Fruit fly (Drosophila melanogaster) whole organism, embryonic: ENCODE measurements around the gene Alg9.

Experiments
- B-H1 ChIP-seq: fragments of 200-800 bp; sonication (Bioruptor generic); IDR thresholded peaks from 3 replicates; pipeline ENCODE4 v1.3.6; 2022; ENCODE audit warnings: missing biosample characterization, missing genetic modification characterization
- Bteb2 ChIP-seq: fragments of 200-800 bp; sonication (Bioruptor generic); optimal IDR thresholded peaks from 2 replicates; lab custom pipeline; 2016; ENCODE audit warnings: missing biosample characterization, missing genetic modification characterization
- CG10267 ChIP-seq: fragments of 200-800 bp; sonication (Bioruptor generic); optimal IDR thresholded peaks from 2 replicates; lab custom pipeline; 2018; ENCODE audit warnings: missing biosample characterization, mild to moderate bottlenecking, missing genetic modification characterization, moderate library complexity
- CG10959 ChIP-seq: fragments of 200-800 bp; sonication (Bioruptor generic); IDR thresholded peaks from 2 replicates; pipeline ENCODE4 v1.3.6; 2022; ENCODE audit warnings: missing biosample characterization, missing genetic modification characterization
- CG12659 ChIP-seq: fragments of 200-800 bp; sonication (Bioruptor generic); optimal IDR thresholded peaks from 3 replicates; lab custom pipeline; 2017; ENCODE audit warnings: mild to moderate bottlenecking, missing biosample characterization, missing genetic modification reagents, missing genetic modification characterization
- CG13775 ChIP-seq: fragments of 200-800 bp; sonication (Bioruptor generic); optimal IDR thresholded peaks from 3 replicates; lab custom pipeline; 2017; ENCODE audit warnings: missing biosample characterization, mild to moderate bottlenecking, missing genetic modification characterization
- CG14050 ChIP-seq: fragments of 200-800 bp; sonication (Bioruptor generic); IDR thresholded peaks from 3 replicates; pipeline ENCODE4 v1.3.6; 2022; ENCODE audit warnings: missing biosample characterization, missing genetic modification characterization
- CG14860 ChIP-seq: fragments of 200-800 bp; sonication (Bioruptor generic); IDR thresholded peaks from 3 replicates; pipeline ENCODE4 v1.3.6; 2022; ENCODE audit warnings: missing biosample characterization, missing genetic modification characterization; ENCODE audit not compliant: partially characterized antibody
- CG15073 ChIP-seq: fragments of 200-800 bp; sonication (Bioruptor generic); optimal IDR thresholded peaks from 2 replicates; lab custom pipeline; 2016; ENCODE audit warnings: missing biosample characterization, missing genetic modification characterization
- CG15269 ChIP-seq: fragments of 200-800 bp; sonication (Bioruptor generic); optimal IDR thresholded peaks from 2 replicates; lab custom pipeline; 2018; ENCODE audit warnings: missing biosample characterization, mild to moderate bottlenecking, missing genetic modification characterization, moderate library complexity
- CG15514 ChIP-seq: fragments of 200-800 bp; sonication (Bioruptor generic); optimal IDR thresholded peaks from 3 replicates; lab custom pipeline; 2017; ENCODE audit warnings: missing biosample characterization, missing genetic modification characterization, mild to moderate bottlenecking, moderate library complexity, missing genetic modification reagents
- CG15601 ChIP-seq: fragments of 200-800 bp; sonication (Bioruptor generic); optimal IDR thresholded peaks from 3 replicates; lab custom pipeline; 2019; ENCODE audit warnings: missing biosample characterization, mild to moderate bottlenecking, missing genetic modification characterization, moderate library complexity
- CG15696 ChIP-seq: fragments of 200-800 bp; sonication (Bioruptor generic); optimal IDR thresholded peaks from 2 replicates; lab custom pipeline; 2019; ENCODE audit warnings: missing biosample characterization, mild to moderate bottlenecking, missing genetic modification characterization, moderate library complexity
- CG1647 ChIP-seq: fragments of 200-800 bp; sonication (Bioruptor generic); optimal IDR thresholded peaks from 3 replicates; lab custom pipeline; 2016; ENCODE audit warnings: missing biosample characterization, missing genetic modification characterization
- CG16813 ChIP-seq: fragments of 200-800 bp; sonication (Bioruptor generic); IDR thresholded peaks from 3 replicates; pipeline ENCODE4 v1.3.6; 2022; ENCODE audit warnings: missing biosample characterization, missing genetic modification characterization; ENCODE audit not compliant: partially characterized antibody
- CG17385 ChIP-seq: fragments of 200-800 bp; sonication (Bioruptor generic); optimal IDR thresholded peaks from 3 replicates; lab custom pipeline; 2018; ENCODE audit warnings: missing biosample characterization, mild to moderate bottlenecking, missing genetic modification characterization
- CG2116 ChIP-seq: fragments of 200-800 bp; sonication (Bioruptor generic); optimal IDR thresholded peaks from 3 replicates; lab custom pipeline; 2018; ENCODE audit warnings: missing biosample characterization, mild to moderate bottlenecking, missing genetic modification characterization
- CG32532 ChIP-seq: fragments of 200-800 bp; sonication (Bioruptor generic); IDR thresholded peaks from 2 replicates; pipeline ENCODE4 v1.3.6; 2022; ENCODE audit warnings: missing biosample characterization, missing genetic modification characterization
- CG34422 ChIP-seq: fragments of 200-800 bp; sonication (Bioruptor generic); IDR thresholded peaks from 3 replicates; pipeline ENCODE4 v1.3.6; 2022; ENCODE audit warnings: missing biosample characterization, missing genetic modification characterization
- CG4617 ChIP-seq: fragments of 200-800 bp; sonication (Bioruptor generic); optimal IDR thresholded peaks from 3 replicates; lab custom pipeline; 2016; ENCODE audit warnings: missing biosample characterization, missing genetic modification characterization, borderline replicate concordance
- CG5953 ChIP-seq: fragments of 200-800 bp; sonication (Bioruptor generic); IDR thresholded peaks from 2 replicates; pipeline ENCODE4 v1.3.6; 2022; ENCODE audit warnings: missing biosample characterization, missing genetic modification characterization
- CG7928 ChIP-seq: fragments of 200-800 bp; sonication (Bioruptor generic); optimal IDR thresholded peaks from 2 replicates; lab custom pipeline; 2017; ENCODE audit warnings: missing biosample characterization, mild to moderate bottlenecking, missing genetic modification characterization
- CG8944 ChIP-seq: fragments of 200-800 bp; sonication (Bioruptor generic); optimal IDR thresholded peaks from 3 replicates; lab custom pipeline; 2016; ENCODE audit warnings: missing biosample characterization, missing genetic modification characterization
- CoRest ChIP-seq: fragments of 200-800 bp; sonication (Bioruptor generic); optimal IDR thresholded peaks from 3 replicates; lab custom pipeline; 2018; ENCODE audit warnings: missing biosample characterization, mild to moderate bottlenecking, missing genetic modification characterization, moderate library complexity
- Dfd ChIP-seq, 2 experiments: fragments of >200 bp; optimal IDR thresholded peaks; 2 replicates each; lab custom pipeline; 2017; ENCODE audit warnings: missing biosample characterization in 2 of 2, missing genetic modification characterization in 2 of 2
- Dll ChIP-seq: fragments of 200-800 bp; sonication (Bioruptor generic); IDR thresholded peaks from 4 replicates; pipeline ENCODE4 v1.3.6; 2022; ENCODE audit warnings: missing biosample characterization, missing genetic modification characterization; ENCODE audit not compliant: partially characterized antibody
- Dp ChIP-seq: fragments of 200-800 bp; sonication (Bioruptor generic); optimal IDR thresholded peaks from 2 replicates; lab custom pipeline; 2018; ENCODE audit warnings: missing biosample characterization, mild to moderate bottlenecking, missing genetic modification characterization, moderate library complexity
- Fer1 ChIP-seq: fragments of 200-800 bp; sonication (Bioruptor generic); optimal IDR thresholded peaks from 2 replicates; lab custom pipeline; 2017; ENCODE audit warnings: missing biosample characterization, mild to moderate bottlenecking, missing genetic modification characterization
- Hey ChIP-seq: fragments of 200-800 bp; sonication (Bioruptor generic); optimal IDR thresholded peaks from 3 replicates; lab custom pipeline; 2018; ENCODE audit warnings: missing biosample characterization, mild to moderate bottlenecking, missing genetic modification characterization
- Nf-YC ChIP-seq: fragments of 200-800 bp; optimal IDR thresholded peaks from 3 replicates; lab custom pipeline; 2019; ENCODE audit warnings: missing biosample characterization, mild to moderate bottlenecking, missing genetic modification characterization, moderate library complexity
- Opbp ChIP-seq: fragments of 200-800 bp; sonication (Bioruptor generic); IDR thresholded peaks from 3 replicates; pipeline ENCODE4 v1.3.6; 2022; ENCODE audit warnings: missing biosample characterization, missing genetic modification characterization; ENCODE audit not compliant: partially characterized antibody
- Scr ChIP-seq: fragments of 200-800 bp; sonication (Bioruptor generic); IDR thresholded peaks from 2 replicates; pipeline ENCODE4 v1.3.6; 2022; ENCODE audit warnings: missing biosample characterization, missing genetic modification characterization; ENCODE audit not compliant: partially characterized antibody
- ash1 ChIP-seq: fragments of 200-800 bp; sonication (Bioruptor generic); optimal IDR thresholded peaks from 2 replicates; lab custom pipeline; 2018; ENCODE audit warnings: missing biosample characterization, mild to moderate bottlenecking, missing genetic modification characterization
- dmrt99B ChIP-seq: fragments of 200-800 bp; sonication (Bioruptor generic); optimal IDR thresholded peaks from 2 replicates; lab custom pipeline; 2018; ENCODE audit warnings: missing biosample characterization, mild to moderate bottlenecking, missing genetic modification characterization, moderate library complexity
- fd64A ChIP-seq: fragments of 200-800 bp; sonication (Bioruptor generic); optimal IDR thresholded peaks from 3 replicates; lab custom pipeline; 2018; ENCODE audit warnings: missing biosample characterization, mild to moderate bottlenecking, missing genetic modification characterization
- gro ChIP-seq: fragments of 200-800 bp; sonication (Bioruptor generic); optimal IDR thresholded peaks from 2 replicates; lab custom pipeline; 2016; ENCODE audit warnings: missing biosample characterization, missing genetic modification characterization
- maf-S ChIP-seq: fragments of 200-800 bp; sonication (Bioruptor generic); optimal IDR thresholded peaks from 2 replicates; lab custom pipeline; 2016; ENCODE audit warnings: missing biosample characterization, missing genetic modification characterization
- nerfin-2 ChIP-seq: fragments of 200-800 bp; sonication (Bioruptor generic); IDR thresholded peaks from 2 replicates; pipeline ENCODE4 v1.3.6; 2022; ENCODE audit warnings: missing biosample characterization, missing genetic modification characterization; ENCODE audit not compliant: partially characterized antibody
- nom ChIP-seq: fragments of 200-800 bp; sonication (Bioruptor generic); optimal IDR thresholded peaks from 2 replicates; lab custom pipeline; 2017; ENCODE audit warnings: missing biosample characterization, missing genetic modification characterization, mild to moderate bottlenecking, moderate library complexity, missing genetic modification reagents
- pho ChIP-seq: fragments of 200-800 bp; sonication (Bioruptor generic); optimal IDR thresholded peaks from 2 replicates; lab custom pipeline; 2016; ENCODE audit warnings: missing biosample characterization, missing genetic modification characterization
- pita ChIP-seq: fragments of 200-800 bp; sonication (Bioruptor generic); optimal IDR thresholded peaks from 2 replicates; lab custom pipeline; 2017; ENCODE audit warnings: missing biosample characterization, mild to moderate bottlenecking, missing genetic modification characterization
- sens ChIP-seq: fragments of 200-800 bp; sonication (Bioruptor generic); peaks from one replicate; lab custom pipeline; 2016; ENCODE audit warnings: missing biosample characterization, missing genetic modification characterization
- sens-2 ChIP-seq: fragments of 200-800 bp; sonication (Bioruptor generic); IDR thresholded peaks from 2 replicates; pipeline ENCODE4 v1.3.6; 2022; ENCODE audit warnings: missing biosample characterization, missing genetic modification characterization
- shn ChIP-seq: fragments of 200-800 bp; sonication (Bioruptor generic); optimal IDR thresholded peaks from 3 replicates; lab custom pipeline; 2016; ENCODE audit warnings: missing biosample characterization, missing genetic modification characterization
- sima ChIP-seq: fragments of 200-800 bp; sonication (Bioruptor generic); optimal IDR thresholded peaks from 2 replicates; lab custom pipeline; 2016; ENCODE audit warnings: missing biosample characterization, missing genetic modification characterization
- so ChIP-seq: fragments of 200-800 bp; sonication (Bioruptor generic); IDR thresholded peaks from 3 replicates; pipeline ENCODE4 v1.3.6; 2022; ENCODE audit warnings: missing biosample characterization, missing genetic modification characterization
- trem ChIP-seq: fragments of 200-800 bp; optimal IDR thresholded peaks from 3 replicates; lab custom pipeline; 2019; ENCODE audit warnings: missing biosample characterization, mild to moderate bottlenecking, missing genetic modification characterization, moderate library complexity
- vvl ChIP-seq: fragments of 200-800 bp; sonication (Bioruptor generic); IDR thresholded peaks from 2 replicates; pipeline ENCODE4 v1.3.6; 2022; ENCODE audit warnings: missing biosample characterization, missing genetic modification characterization

Gene Alg9

dm6 chr3R:25249145-25250141 lies 28.1 kb downstream of the Alg9 start, which contains the start of gene Nup358 (continued):
- TF ChIP-seq sima (GFP tag; lab: Kevin White, UChicago) (no peak), CG10267 (tag; lab: Kevin White, UChicago) (peak; percentile 61), sens (no peak), trem (peak; percentile 64), CG5953 (GFP tag; lab: Robert Waterston, UW) (no peak), gro (GFP tag; lab: Kevin White, UChicago) (no peak), Scr (GFP tag; lab: Robert Waterston, UW) (peak; percentile 98), CG15269 (no peak), CG12659 (GFP tag; lab: Kevin White, UChicago) (peak; percentile 46), CG13775 (GFP tag; lab: Kevin White, UChicago) (no peak), pho (GFP tag; lab: Kevin White, UChicago) (peak; percentile 5), Bteb2 (GFP tag; lab: Kevin White, UChicago) (no peak), Dll (peak; percentile 96), CG8944 (GFP tag; lab: Kevin White, UChicago) (no peak), CG15601 (peak; percentile 37), Hey (no peak), B-H1 (no peak), CG34422 (GFP tag; lab: Robert Waterston, UW) (peak; percentile 79; the same call in 2 of the 3 replicates), Nf-YC (tag; lab: Kevin White, UChicago) (peak; percentile 11), CG32532 (GFP tag; lab: Robert Waterston, UW) (peak; percentile 21; the same call in 1 of the 2 replicates), CG7928 (GFP tag; lab: Kevin White, UChicago) (peak; percentile 8), ash1 (GFP tag; lab: Kevin White, UChicago) (no peak), nom (GFP tag; lab: Kevin White, UChicago) (no peak), Opbp (peak; percentile 99), CG1647 (GFP tag; lab: Kevin White, UChicago) (no peak), maf-S (GFP tag; lab: Kevin White, UChicago) (no peak), Fer1 (GFP tag; lab: Kevin White, UChicago) (no peak), sens-2 (GFP tag; lab: Robert Waterston, UW) (no peak), CG4617 (GFP tag; lab: Kevin White, UChicago) (no peak), CG15514 (peak; percentile 33), so (no peak), shn (no peak), CG15073 (no peak), CG10959 (GFP tag; lab: Robert Waterston, UW) (no peak), vvl (peak; percentile 17; the same call in 1 of the 2 replicates), Dp (GFP tag; lab: Kevin White, UChicago) (peak; percentile 51), pita (GFP tag; lab: Kevin White, UChicago) (no peak), fd64A (GFP tag; lab: Kevin White, UChicago) (no peak), CG15696 (tag; lab: Kevin White, UChicago) (no peak), CG14050 (GFP tag; lab: Robert Waterston, UW) (no peak), CG16813 (GFP tag; lab: Robert Waterston, UW) (peak; percentile 98), Dfd (GFP tag; optimal IDR thresholded peaks at IDR 0.05; lab: Kevin White, UChicago) (no peak), CG14860 (GFP tag; lab: Robert Waterston, UW) (peak; percentile 98), CG2116 (peak; percentile 76), nerfin-2 (GFP tag; lab: Robert Waterston, UW) (peak; percentile 97), dmrt99B (tag; lab: Kevin White, UChicago) (no peak), CoRest (tag; lab: Kevin White, UChicago) (peak; percentile 22), CG17385 (GFP tag; lab: Kevin White, UChicago) (peak; percentile 71)
